Fruit fly (Drosophila melanogaster): ENCODE data around the gene natalisin.

DNA sequence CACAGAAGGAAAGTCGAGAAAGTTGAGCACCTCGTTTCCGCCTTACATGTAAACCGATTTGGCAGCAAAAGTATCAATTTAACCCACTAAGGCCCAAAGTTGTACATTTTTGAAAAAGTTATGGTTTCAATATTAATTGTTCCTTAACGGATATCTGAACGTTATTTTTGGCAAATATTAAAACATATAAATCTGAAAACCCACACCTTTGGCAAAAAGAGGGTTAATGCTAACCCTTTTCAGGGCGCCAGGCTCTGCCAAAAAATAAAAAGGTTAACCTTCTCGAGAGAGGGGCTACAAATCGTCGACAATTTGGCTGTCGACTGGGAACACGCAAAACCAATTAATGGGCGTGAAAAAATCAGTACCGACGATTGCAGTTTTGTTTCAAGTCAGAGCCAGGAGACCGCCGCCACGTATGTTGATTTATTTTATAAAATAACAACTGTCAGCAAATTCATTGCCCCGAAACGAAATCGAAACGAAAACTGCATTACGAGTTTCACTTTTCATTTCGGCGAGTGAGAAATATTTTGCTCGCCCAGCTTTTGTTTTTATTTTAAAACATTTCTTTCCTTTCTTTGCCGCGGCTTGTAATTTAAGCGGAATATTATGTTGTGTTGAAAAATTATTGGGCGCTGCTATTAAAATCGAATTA is 1.1 kb downstream of the natalisin start:
- peak; percentile 87 for TF ChIP-seq Eip78C (GFP tag)
- TF ChIP-seq CG6854 (GFP tag; optimal IDR thresholded peaks at IDR 0.05) = no peak
